Worm (Caenorhabditis elegans): ENCODE results near the gene F56D6.11.
"Not testable (repeated sequence)": the region's sequence is repeated elsewhere in the genome, so short reads cannot be mapped to it uniquely, and the experiment has no call there.

F56D6.11 gene

ce11 chrIV:3937097-3937496, 30.8 kb upstream of the F56D6.11 start, which contains the start of gene clec-71:
clec-71 (plus strand) TSS chrIV:3937458.
- TF ChIP-seq hmg-11 (tag; optimal IDR thresholded peaks at IDR 0.05) (no peak), elt-2 (tag; optimal IDR thresholded peaks at IDR 0.05) (peak; percentile 6)

- TF ChIP-seq fos-1, lin-15B, ceh-9 (tag; optimal IDR thresholded peaks at IDR 0.05): not testable (repeated sequence)
Measured at ce11 chrIV:3932408-3932807, 26.1 kb upstream of the F56D6.11 start, which contains the start of gene clec-70. clec-70 (plus strand) TSS chrIV:3932708.

ce11 chrIV:3926117-3926516, 19.8 kb upstream of the F56D6.11 start, which contains the start of gene clec-68:
clec-68 (plus strand) TSS chrIV:3926417.
- TF ChIP-seq nhr-43 (tag; optimal IDR thresholded peaks at IDR 0.05; ENCODE audit: poor library complexity, severe bottlenecking) (no peak), fos-1 (tag; optimal IDR thresholded peaks at IDR 0.05) (no peak), nhr-67 (tag; optimal IDR thresholded peaks at IDR 0.05) (no peak)

- TF ChIP-seq unc-62 (GFP tag; optimal IDR thresholded peaks at IDR 0.05), result no peak
- peak; percentile 45 for TF ChIP-seq pqm-1 (tag; optimal IDR thresholded peaks at IDR 0.05)
- TF ChIP-seq lin-39 (tag; optimal IDR thresholded peaks at IDR 0.05), result no peak
- TF ChIP-seq nhr-67 (tag; optimal IDR thresholded peaks at IDR 0.05), result no peak
- TF ChIP-seq elt-2 (tag; optimal IDR thresholded peaks at IDR 0.05), result peak; percentile 84
- no peak for TF ChIP-seq nhr-77 (tag; optimal IDR thresholded peaks at IDR 0.05)
- TF ChIP-seq ceh-9 (tag; optimal IDR thresholded peaks at IDR 0.05), result no peak
- peak; percentile 2 for TF ChIP-seq jun-1 (tag; optimal IDR thresholded peaks at IDR 0.05)
- no peak for TF ChIP-seq ztf-4 (tag; optimal IDR thresholded peaks at IDR 0.05)
- TF ChIP-seq egl-5 (tag; optimal IDR thresholded peaks at IDR 0.05), result no peak
- no peak for TF ChIP-seq nhr-23 (tag; optimal IDR thresholded peaks at IDR 0.05)
- TF ChIP-seq daf-12 (tag; optimal IDR thresholded peaks at IDR 0.05), result no peak
- no peak for TF ChIP-seq mml-1 (tag; optimal IDR thresholded peaks at IDR 0.05)
- TF ChIP-seq egl-27 (tag; optimal IDR thresholded peaks at IDR 0.05), result no peak
- TF ChIP-seq nhr-12 (tag; optimal IDR thresholded peaks at IDR 0.05), result no peak
Measured at ce11 chrIV:3921898-3922297, 15.6 kb upstream of the F56D6.11 start, which contains the start of gene clec-67. clec-67 (plus strand) TSS chrIV:3922165.

ce11 chrIV:3919506-3919905, 13.2 kb upstream of the F56D6.11 start, which contains the start of gene srz-19:
srz-19 (plus strand) TSS chrIV:3919806.
- no peak for TF ChIP-seq eor-1 (tag; optimal IDR thresholded peaks at IDR 0.05)
- TF ChIP-seq unc-39 (tag; optimal IDR thresholded peaks at IDR 0.05), result no peak
- TF ChIP-seq pha-4 (tag; optimal IDR thresholded peaks at IDR 0.05), result no peak
- TF ChIP-seq ama-1 (optimal IDR thresholded peaks at IDR 0.05), result no peak
- no peak for TF ChIP-seq elt-3 (tag; optimal IDR thresholded peaks at IDR 0.05)
- no peak for TF ChIP-seq pqm-1 (tag; optimal IDR thresholded peaks at IDR 0.05)
- no peak for TF ChIP-seq elt-2 (tag; optimal IDR thresholded peaks at IDR 0.05)

- TF ChIP-seq sea-2 (GFP tag; optimal IDR thresholded peaks at IDR 0.05) (no peak), ceh-28 (tag; optimal IDR thresholded peaks at IDR 0.05) (no peak), ceh-82 (tag; optimal IDR thresholded peaks at IDR 0.05) (no peak), lin-39 (tag; optimal IDR thresholded peaks at IDR 0.05) (no peak), eor-1 (tag; optimal IDR thresholded peaks at IDR 0.05) (no peak), nhr-25 (tag; optimal IDR thresholded peaks at IDR 0.05) (no peak), zag-1 (tag; optimal IDR thresholded peaks at IDR 0.05) (no peak), pha-4 (tag; optimal IDR thresholded peaks at IDR 0.05) (no peak), snpc-4 (tag; optimal IDR thresholded peaks at IDR 0.05) (no peak), nhr-28 (tag; optimal IDR thresholded peaks at IDR 0.05) (no peak), elt-1 (tag; optimal IDR thresholded peaks at IDR 0.05) (no peak), pqm-1 (tag; optimal IDR thresholded peaks at IDR 0.05) (no peak), nhr-67 (tag; optimal IDR thresholded peaks at IDR 0.05) (no peak), ceh-9 (tag; optimal IDR thresholded peaks at IDR 0.05) (no peak), elt-3 (tag; optimal IDR thresholded peaks at IDR 0.05) (no peak), fkh-2 (tag; optimal IDR thresholded peaks at IDR 0.05) (no peak)
Measured at ce11 chrIV:3918160-3918559, 11.9 kb upstream of the F56D6.11 start, which contains the start of gene F56D6.23. F56D6.23 (plus strand) TSS chrIV:3918460.
